Fruit fly (Drosophila melanogaster): ENCODE results near the gene MAGE.
A peak's percentile ranks its signal among the peaks of the same experiment; 100 is the strongest.

The MAGE gene

dm6 chr3R:7130827-7131226 lies 24.2 kb downstream of the MAGE start:
- TF ChIP-seq CG32006 (GFP tag; optimal IDR thresholded peaks at IDR 0.05): no peak
- peak; percentile 46 for TF ChIP-seq esn (GFP tag; optimal IDR thresholded peaks at IDR 0.05)
- TF ChIP-seq Eip93F (GFP tag; optimal IDR thresholded peaks at IDR 0.05): no peak
- TF ChIP-seq Sox15 (GFP tag; optimal IDR thresholded peaks at IDR 0.05): no peak
- TF ChIP-seq Hr4 (GFP tag; optimal IDR thresholded peaks at IDR 0.05): no peak
- peak; percentile 70 for TF ChIP-seq svp (GFP tag)
- TF ChIP-seq Blimp-1 (GFP tag; optimal IDR thresholded peaks at IDR 0.05): no peak
- no peak for TF ChIP-seq CG10669 (GFP tag; optimal IDR thresholded peaks at IDR 0.05)
- TF ChIP-seq Hr39 (GFP tag; optimal IDR thresholded peaks at IDR 0.05): no peak
- no peak for TF ChIP-seq achi (GFP tag; optimal IDR thresholded peaks at IDR 0.05)
- TF ChIP-seq CG7368 (GFP tag; optimal IDR thresholded peaks at IDR 0.05): no peak
- TF ChIP-seq CG1621 (tag; optimal IDR thresholded peaks at IDR 0.05): no peak
- no peak for TF ChIP-seq pdm3 (GFP tag; optimal IDR thresholded peaks at IDR 0.05)
- TF ChIP-seq vri (GFP tag; optimal IDR thresholded peaks at IDR 0.05): no peak
- no peak for TF ChIP-seq CG4318 (GFP tag; optimal IDR thresholded peaks at IDR 0.05)
- TF ChIP-seq Ets96B (tag; optimal IDR thresholded peaks at IDR 0.05): no peak
- TF ChIP-seq topi (GFP tag; optimal IDR thresholded peaks at IDR 0.05): peak; percentile 14
- TF ChIP-seq Eip78C (GFP tag): peak; percentile 58
- TF ChIP-seq CG6792 (GFP tag; optimal IDR thresholded peaks at IDR 0.05): no peak
- no peak for TF ChIP-seq Gug (GFP tag; IDR thresholded peaks at IDR 0.05)
- no peak for TF ChIP-seq CG3919 (GFP tag; optimal IDR thresholded peaks at IDR 0.05)
- TF ChIP-seq eg (GFP tag; IDR thresholded peaks at IDR 0.05): no peak
- TF ChIP-seq CG11294 (GFP tag; IDR thresholded peaks at IDR 0.05): no peak
- TF ChIP-seq Sox14 (GFP tag; optimal IDR thresholded peaks at IDR 0.05): no peak
- no peak for TF ChIP-seq OdsH (GFP tag; optimal IDR thresholded peaks at IDR 0.05)

DNA sequence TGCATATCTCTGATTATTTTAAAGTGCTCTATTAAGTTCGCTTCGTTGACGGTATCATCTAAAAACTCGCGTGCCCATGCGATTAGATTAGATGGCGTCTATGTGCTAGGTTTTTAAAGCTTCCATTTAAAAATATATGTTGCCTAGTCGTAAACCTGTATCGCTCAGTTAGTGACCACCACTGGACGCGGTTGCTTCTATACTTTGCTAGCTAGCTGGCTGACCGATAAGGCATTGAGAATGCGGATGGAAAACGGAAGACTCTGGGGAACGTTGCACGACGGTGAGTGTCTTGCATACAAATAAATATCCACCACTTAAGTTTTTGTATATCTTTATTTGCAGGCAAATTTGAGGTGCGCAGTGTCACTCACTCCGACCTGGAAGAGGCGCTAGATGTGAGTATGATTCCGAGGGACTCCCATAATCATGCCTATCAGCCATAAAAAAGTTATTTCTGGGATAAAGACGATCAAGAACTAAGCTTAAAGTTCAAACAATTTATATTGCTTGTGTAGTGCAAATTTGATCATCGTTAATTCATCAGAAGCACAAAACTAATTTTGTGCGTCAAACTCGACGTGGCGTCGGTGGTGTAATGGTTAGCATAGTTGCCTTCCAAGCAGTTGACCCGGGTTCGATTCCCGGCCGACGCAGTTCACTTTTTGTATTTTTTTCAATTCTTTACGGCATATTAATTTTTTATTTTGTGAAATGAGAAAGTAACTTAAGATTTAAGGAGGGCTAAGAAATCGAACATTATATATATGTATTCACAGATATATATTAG lies 25.5 kb downstream of the MAGE start, which contains the start of gene CG31248:
Gene CG31248 (plus strand): TSS at position 41 of the 790 bp plus-strand sequence.
- no peak for TF ChIP-seq CG6808 (GFP tag; optimal IDR thresholded peaks at IDR 0.05)
- no peak for TF ChIP-seq CG31627 (GFP tag; optimal IDR thresholded peaks at IDR 0.05)
- no peak for TF ChIP-seq CG6792 (GFP tag; optimal IDR thresholded peaks at IDR 0.05)
- TF ChIP-seq vri (GFP tag; optimal IDR thresholded peaks at IDR 0.05): no peak
- TF ChIP-seq CG34406 (GFP tag; optimal IDR thresholded peaks at IDR 0.05): no peak
- 0 out of 2 replicates have a peak, but pooled peaks have one; percentile 6 for TF ChIP-seq CG15336 (GFP tag; IDR thresholded peaks at IDR 0.05)
- no peak for TF ChIP-seq CG11762 (GFP tag; optimal IDR thresholded peaks at IDR 0.05; ENCODE audit: insufficient read depth)
- TF ChIP-seq eg (GFP tag; IDR thresholded peaks at IDR 0.05): no peak
- TF ChIP-seq CG32006 (GFP tag; optimal IDR thresholded peaks at IDR 0.05): no peak
- no peak for TF ChIP-seq CG9139 (GFP tag; optimal IDR thresholded peaks at IDR 0.05)
- peak; percentile 31 for TF ChIP-seq svp (GFP tag)
- no peak for TF ChIP-seq ss (GFP tag; optimal IDR thresholded peaks at IDR 0.05)
- TF ChIP-seq Sox14 (GFP tag; optimal IDR thresholded peaks at IDR 0.05): no peak
- no peak for TF ChIP-seq salr (GFP tag; optimal IDR thresholded peaks at IDR 0.05)
- no peak for TF ChIP-seq CG10631 (GFP tag; optimal IDR thresholded peaks at IDR 0.05)
- TF ChIP-seq CG11902 (GFP tag; optimal IDR thresholded peaks at IDR 0.05): no peak
- TF ChIP-seq CG6854 (GFP tag; optimal IDR thresholded peaks at IDR 0.05): peak; percentile 27
- TF ChIP-seq CG16779 (tag; optimal IDR thresholded peaks at IDR 0.05): no peak
- TF ChIP-seq CG7368 (GFP tag; optimal IDR thresholded peaks at IDR 0.05): no peak
- TF ChIP-seq CG6163 (GFP tag; IDR thresholded peaks at IDR 0.05): no peak
- no peak for TF ChIP-seq Sox15 (GFP tag; optimal IDR thresholded peaks at IDR 0.05)
- peak; percentile 31 for TF ChIP-seq CG6276 (GFP tag; optimal IDR thresholded peaks at IDR 0.05)
- no peak for TF ChIP-seq Hr38 (GFP tag; optimal IDR thresholded peaks at IDR 0.05)
- no peak for TF ChIP-seq fkh (GFP tag; optimal IDR thresholded peaks at IDR 0.05)
